Fruit fly (Drosophila melanogaster) whole organism, adult: ENCODE measurements around the gene indra.

Experiments
- CG11617 ChIP-seq: fragments of 200-800 bp; sonication (Bioruptor generic); optimal IDR thresholded peaks from 2 replicates; lab custom pipeline; 2017; ENCODE audit warnings: mild to moderate bottlenecking, missing biosample characterization, missing genetic modification reagents, missing genetic modification characterization
- CG1620 ChIP-seq: fragments of 200-800 bp; sonication (Bioruptor generic); optimal IDR thresholded peaks from 2 replicates; lab custom pipeline; 2016; ENCODE audit warnings: missing biosample characterization, missing genetic modification characterization
- CG33017 ChIP-seq: fragments of 200-800 bp; sonication (Bioruptor generic); optimal IDR thresholded peaks from 2 replicates; lab custom pipeline; 2018; ENCODE audit warnings: missing biosample characterization, mild to moderate bottlenecking, missing genetic modification characterization, moderate library complexity
- CG7045 ChIP-seq: fragments of 200-800 bp; sonication (Bioruptor generic); optimal IDR thresholded peaks from 2 replicates; lab custom pipeline; 2017; ENCODE audit warnings: missing biosample characterization, mild to moderate bottlenecking, missing genetic modification characterization
- Clk ChIP-seq: fragments of 200-800 bp; sonication (Bioruptor generic); optimal IDR thresholded peaks from 2 replicates; lab custom pipeline; 2017; ENCODE audit warnings: missing biosample characterization, missing genetic modification characterization
- ovo ChIP-seq: fragments of 200-800 bp; sonication (Bioruptor generic); optimal IDR thresholded peaks from 2 replicates; lab custom pipeline; 2016; ENCODE audit warnings: missing biosample characterization, missing genetic modification characterization
- tj ChIP-seq: fragments of 200-800 bp; sonication (Bioruptor generic); optimal IDR thresholded peaks from 3 replicates; lab custom pipeline; 2017; ENCODE audit warnings: missing biosample characterization, mild to moderate bottlenecking, missing genetic modification characterization, moderate library complexity

dm6 chr3L:1335428-1335764, 6.8 kb downstream of the indra start:
- TF ChIP-seq CG1620 (GFP tag; lab: Kevin White, UChicago) (peak; percentile 2), CG11617 (GFP tag; lab: Kevin White, UChicago) (no peak), Clk (no peak), tj (GFP tag; lab: Kevin White, UChicago) (no peak), CG33017 (no peak), ovo (GFP tag; lab: Kevin White, UChicago) (no peak), CG7045 (GFP tag; lab: Kevin White, UChicago) (peak; percentile 40)
